Fruit fly (Drosophila melanogaster) S2 (cell line): ENCODE measurements around the gene Atx-1.

Source experiments
- CG8478 ChIP-seq: fragments of >200 bp; optimal IDR thresholded peaks from 2 replicates; lab custom pipeline; 2018
- CTCF ChIP-seq, 2 experiments: fragments of >200 bp; optimal IDR thresholded peaks; 2 replicates each; lab custom pipeline; 2018

Gene Atx-1

DNA sequence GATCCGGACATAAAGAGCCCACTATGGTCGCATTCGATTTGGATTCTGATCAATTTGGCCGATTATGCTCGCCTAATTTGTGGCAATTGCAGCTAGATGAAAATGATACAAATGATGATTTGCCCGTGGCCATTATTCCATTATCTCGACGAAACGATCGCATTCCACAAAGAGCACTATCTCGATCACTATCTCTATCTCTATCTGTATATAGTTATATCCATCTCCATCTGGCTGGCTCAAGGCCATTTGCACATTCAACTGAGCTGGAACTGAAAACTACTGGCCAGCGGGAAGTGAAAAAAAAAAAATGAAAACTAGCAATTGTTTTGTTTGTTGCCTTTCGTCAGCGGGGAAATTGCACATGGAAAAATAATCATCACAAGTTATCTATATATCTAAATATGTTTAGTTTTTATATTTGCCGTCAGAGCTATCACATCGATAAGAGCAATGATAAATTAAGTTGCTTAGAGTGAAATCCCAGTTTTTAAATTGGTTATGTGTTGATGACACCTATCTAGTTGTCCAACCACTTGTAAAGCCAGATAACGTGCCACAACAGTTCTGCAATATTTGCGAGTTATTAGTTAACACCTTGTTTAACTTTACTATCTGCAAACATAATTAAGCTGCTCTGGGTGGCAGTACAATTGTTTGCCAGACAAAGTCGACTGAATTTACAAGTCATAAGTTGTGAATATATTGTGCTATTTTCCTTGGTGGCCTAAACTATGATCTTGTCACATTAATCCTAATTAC is 23.6 kb upstream of the Atx-1 start:
- TF ChIP-seq CG8478 (lab: Kevin White, UChicago) = no peak

DNA sequence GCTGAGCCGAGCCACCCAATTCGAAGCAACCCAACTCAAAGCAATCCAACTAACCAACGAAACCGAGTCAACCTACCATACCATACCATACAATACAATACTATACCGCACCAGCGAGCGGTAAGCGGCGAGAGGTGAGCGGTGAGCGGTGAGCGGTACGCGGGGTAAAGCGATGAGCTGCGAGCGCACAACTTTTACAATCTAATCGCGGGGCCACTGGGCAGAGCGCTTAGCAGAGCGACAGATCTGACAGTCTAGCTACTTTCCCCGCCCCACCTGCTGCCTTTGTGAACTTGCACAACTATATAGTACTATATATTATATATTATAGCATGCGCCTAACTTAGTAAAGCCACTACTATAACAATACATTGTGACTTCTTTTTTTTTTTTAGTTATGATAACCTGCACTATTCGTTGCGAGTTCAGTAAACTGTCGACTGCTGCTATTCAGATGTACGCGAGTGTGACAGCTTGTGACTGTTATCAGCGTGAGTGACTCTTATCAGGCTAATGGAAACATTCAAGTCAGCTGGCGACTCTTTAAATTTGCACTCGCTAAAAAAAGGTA is 22.2 kb upstream of the Atx-1 start:
- TF ChIP-seq CTCF (optimal IDR thresholded peaks at IDR 0.05; lab: Kevin White, UChicago) (no peak), CG8478 (lab: Kevin White, UChicago) (no peak)

dm6 chrX:6802376-6803080 is 20.5 kb upstream of the Atx-1 start:
- no peak for TF ChIP-seq CG8478 (lab: Kevin White, UChicago)
- TF ChIP-seq CTCF (optimal IDR thresholded peaks at IDR 0.05; lab: Kevin White, UChicago) = no peak

DNA sequence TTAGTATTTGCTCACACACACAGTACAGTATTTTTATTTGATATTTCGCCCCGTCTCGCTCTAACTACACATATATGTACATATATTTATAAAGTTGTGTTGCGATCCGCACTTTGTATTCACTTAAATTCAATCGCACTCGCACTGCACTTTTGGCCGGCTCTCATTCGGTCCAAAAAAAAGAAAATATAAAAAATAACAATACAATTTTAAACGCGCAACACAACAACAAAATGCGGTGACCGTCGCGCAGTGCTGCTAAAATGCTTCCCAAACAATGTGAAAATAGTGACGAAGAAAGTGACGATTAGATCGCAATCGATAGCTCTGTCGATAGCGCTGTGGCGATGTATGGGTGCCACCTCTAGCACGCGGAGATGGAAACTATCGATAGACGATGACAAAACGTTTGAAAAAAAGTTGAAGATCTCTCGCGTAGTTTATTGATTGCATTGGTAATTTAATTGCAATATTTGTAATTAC is 19.7 kb upstream of the Atx-1 start, which contains the start of the genes C3G and pod1:
Gene C3G, minus strand, starts transcription at position 282 of the 483 bp plus-strand sequence.
Gene pod1, plus strand, starts transcription at position 373 of the 483 bp plus-strand sequence.
- TF ChIP-seq CTCF (optimal IDR thresholded peaks at IDR 0.05; lab: Kevin White, UChicago) (peak in 1 of 2 experiments; percentile 35), CG8478 (lab: Kevin White, UChicago) (no peak)

dm6 chrX:6803880-6804484 is 19.0 kb upstream of the Atx-1 start:
- TF ChIP-seq CTCF (optimal IDR thresholded peaks at IDR 0.05; lab: Kevin White, UChicago) (no peak), CG8478 (lab: Kevin White, UChicago) (no peak)

DNA sequence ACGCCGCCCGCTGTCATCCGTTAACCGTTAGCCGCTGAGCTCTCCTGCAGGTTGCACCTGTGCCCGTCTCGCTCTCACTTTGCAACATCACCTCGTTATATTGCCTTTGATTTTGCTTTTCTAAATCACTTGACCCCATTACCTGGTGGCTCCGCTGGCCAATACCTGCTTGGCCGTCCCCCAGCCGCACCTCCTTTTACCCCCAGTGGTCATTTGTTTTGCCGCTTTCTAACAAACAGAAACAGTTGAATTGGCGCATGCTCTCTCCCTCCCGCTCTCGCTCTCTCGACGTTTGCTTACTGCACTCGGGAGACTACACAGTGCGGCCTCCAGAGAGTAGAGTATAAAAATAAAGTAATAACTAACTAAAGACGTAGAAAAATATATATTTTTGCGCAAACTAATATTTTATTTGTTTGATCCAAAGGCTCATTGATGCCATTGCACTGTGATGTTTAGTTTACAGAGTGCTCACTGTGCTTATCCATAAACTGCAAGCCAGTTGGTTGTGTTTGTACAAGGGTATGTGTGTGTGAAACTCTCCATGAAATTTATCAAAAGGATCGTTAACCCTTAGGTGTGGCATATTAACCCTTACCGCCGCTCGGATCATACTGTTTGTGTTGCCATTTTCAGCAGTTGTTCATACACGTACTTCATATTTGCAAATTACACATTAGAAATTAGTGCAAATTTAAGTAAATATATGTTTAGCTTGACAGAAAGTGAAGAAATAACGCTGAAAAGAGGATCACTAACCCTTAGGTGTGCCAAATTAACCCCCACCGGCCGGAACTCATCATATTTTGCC is 18.3 kb upstream of the Atx-1 start:
- no peak for TF ChIP-seq CG8478 (lab: Kevin White, UChicago)
- TF ChIP-seq CTCF (optimal IDR thresholded peaks at IDR 0.05; lab: Kevin White, UChicago) = no peak

- TF ChIP-seq CG8478 (lab: Kevin White, UChicago) (no peak), CTCF (optimal IDR thresholded peaks at IDR 0.05; lab: Kevin White, UChicago) (no peak)
Measured at dm6 chrX:6805404-6805803, 17.6 kb upstream of the Atx-1 start.

DNA sequence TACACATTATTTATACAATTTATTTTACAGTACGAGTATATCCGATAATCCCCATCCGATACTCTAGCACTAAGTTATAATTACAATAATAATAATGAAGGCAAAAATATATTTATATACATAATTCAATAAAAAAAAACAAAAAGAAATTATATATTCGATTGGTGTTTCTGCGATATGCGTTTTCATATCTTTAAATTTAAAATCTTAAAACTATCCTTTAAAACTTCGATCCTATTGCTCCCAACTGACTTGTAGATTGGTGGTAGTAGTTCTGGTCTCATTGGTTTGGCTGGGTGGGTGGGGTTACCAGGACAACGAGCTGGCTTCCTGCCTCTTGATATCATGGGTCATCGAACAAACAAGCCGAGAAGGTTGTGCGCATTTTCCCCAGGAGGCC is 9.3 kb upstream of the Atx-1 start, which contains the start of gene iav:
Gene iav, plus strand, starts transcription at position 301 of the 400 bp plus-strand sequence.
- TF ChIP-seq CTCF (optimal IDR thresholded peaks at IDR 0.05; lab: Kevin White, UChicago) (no peak), CG8478 (lab: Kevin White, UChicago) (no peak)

DNA sequence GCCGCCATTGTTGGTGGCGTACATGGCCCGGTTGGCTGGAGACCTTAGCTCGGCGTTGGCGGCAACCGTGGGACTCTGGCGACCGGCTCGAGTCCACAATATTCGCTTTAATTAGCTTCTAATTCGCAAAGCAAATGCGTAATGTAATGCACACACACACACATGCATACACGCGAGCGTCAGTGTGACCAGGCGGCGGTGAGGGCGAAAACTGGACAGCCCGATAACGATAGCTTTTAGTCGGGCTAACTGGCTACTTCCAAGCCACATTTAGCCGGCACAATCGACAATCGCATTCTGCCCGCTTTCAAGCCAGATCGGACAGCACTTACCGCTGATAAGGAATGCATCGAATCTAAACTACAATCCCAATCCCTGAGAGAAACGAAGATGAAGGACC is 2.3 kb upstream of the Atx-1 start, which contains the start of the genes Nf-YC and xit:
Gene Nf-YC, minus strand, starts transcription at position 217 of the 400 bp plus-strand sequence.
Gene xit, plus strand, starts transcription at position 314 of the 400 bp plus-strand sequence.
- TF ChIP-seq CTCF (optimal IDR thresholded peaks at IDR 0.05; lab: Kevin White, UChicago) (peak; percentile 40 to 51), CG8478 (lab: Kevin White, UChicago) (no peak)

DNA sequence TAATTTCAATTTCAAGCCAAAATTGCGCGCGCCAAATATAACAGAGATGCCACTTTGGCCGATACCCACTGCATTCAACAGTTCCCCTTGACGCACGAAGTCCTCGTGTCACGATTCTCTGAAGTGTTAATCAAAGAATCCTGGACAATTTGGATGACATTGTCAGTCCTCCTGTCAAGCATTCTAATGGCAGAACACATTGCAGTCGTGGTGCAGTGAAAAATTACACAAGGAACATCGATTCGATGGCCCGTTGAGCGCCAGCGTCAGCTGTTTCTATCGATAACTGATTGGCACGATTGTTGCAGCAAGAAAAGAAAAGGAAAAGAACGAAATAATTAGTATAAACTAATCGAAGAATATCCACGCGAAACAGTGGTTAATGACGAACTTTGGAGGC is 1.2 kb downstream of the Atx-1 start, which contains the start of gene nonC:
Gene nonC, plus strand, starts transcription at position 294 of the 400 bp plus-strand sequence.
- no peak for TF ChIP-seq CG8478 (lab: Kevin White, UChicago)
- TF ChIP-seq CTCF (optimal IDR thresholded peaks at IDR 0.05; lab: Kevin White, UChicago) = no peak

DNA sequence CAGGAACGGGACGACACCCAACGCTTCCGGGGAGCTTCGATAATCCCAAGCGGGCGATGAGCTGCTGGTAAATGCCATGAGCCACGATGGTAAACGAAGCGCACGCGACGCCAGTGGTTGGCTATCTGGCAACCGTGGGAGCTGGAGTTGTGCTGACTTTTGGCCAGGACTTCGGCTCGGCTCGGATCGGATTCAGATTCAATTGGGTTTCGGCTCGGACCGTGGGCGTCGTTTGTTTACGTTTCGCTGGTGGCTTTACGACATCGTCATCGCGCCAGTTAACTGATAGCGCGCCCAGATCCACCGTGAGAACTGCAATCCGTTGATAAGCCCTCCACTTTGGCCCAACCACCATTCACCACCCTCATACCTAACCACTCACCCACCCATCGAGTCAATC is 9.6 kb downstream of the Atx-1 start, which contains the start of gene mAChR-C:
Gene mAChR-C, minus strand, starts transcription at position 101 of the 400 bp plus-strand sequence.
- TF ChIP-seq CG8478 (lab: Kevin White, UChicago) (no peak), CTCF (optimal IDR thresholded peaks at IDR 0.05; lab: Kevin White, UChicago) (no peak)

DNA sequence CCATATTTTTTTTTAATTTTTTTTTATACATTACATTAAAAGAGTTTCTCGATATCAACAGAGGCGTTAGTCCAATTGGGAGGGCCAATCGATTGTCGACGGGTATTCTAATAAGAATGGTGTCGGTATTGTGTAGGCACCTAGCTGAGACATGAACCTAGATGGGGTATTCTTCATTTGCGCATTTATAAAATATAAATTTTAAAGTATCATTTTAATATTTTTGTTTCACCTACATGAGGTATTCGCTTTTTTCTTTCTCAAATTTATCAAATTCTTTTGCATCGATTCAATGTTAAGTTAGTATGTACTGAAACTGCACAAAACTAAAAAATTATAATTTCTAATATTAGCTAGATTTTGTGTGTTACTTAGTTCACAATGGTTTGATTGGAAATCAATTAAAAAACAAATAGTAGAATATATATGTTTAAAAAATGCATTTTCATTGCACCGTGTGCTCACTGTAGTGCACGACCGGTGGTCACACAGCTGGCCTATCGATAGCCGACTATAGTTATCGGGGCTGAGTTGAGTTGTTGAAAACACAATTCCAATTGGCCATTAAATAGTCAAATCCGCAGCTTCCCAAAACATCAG is 20.9 kb downstream of the Atx-1 start, which contains the start of the genes CG14435 and Tmf:
Gene CG14435, minus strand, starts transcription at position 81 of the 600 bp plus-strand sequence.
Gene Tmf, plus strand, starts transcription at position 501 of the 600 bp plus-strand sequence.
- TF ChIP-seq CG8478 (lab: Kevin White, UChicago) (no peak), CTCF (optimal IDR thresholded peaks at IDR 0.05; lab: Kevin White, UChicago) (no peak)
